Fruit fly (Drosophila melanogaster) whole organism, embryonic: Measurements from ENCODE around the gene unc79.

Experiments
- Ada2b ChIP-seq: fragments of 200-800 bp; sonication (Bioruptor generic); IDR thresholded peaks from 2 replicates; pipeline ENCODE4 v1.3.6; 2022; ENCODE audit warnings: missing biosample characterization, missing genetic modification characterization
- B-H2 ChIP-seq: fragments of 200-800 bp; sonication (Bioruptor generic); optimal IDR thresholded peaks from 2 replicates; lab custom pipeline; 2018; ENCODE audit warnings: missing biosample characterization, mild to moderate bottlenecking, missing genetic modification characterization
- Blimp-1 ChIP-seq: fragments of 200-800 bp; sonication (Bioruptor generic); optimal IDR thresholded peaks from 3 replicates; lab custom pipeline; 2018; ENCODE audit warnings: missing biosample characterization, missing genetic modification characterization, mild to moderate bottlenecking, moderate library complexity, missing genetic modification reagents
- CG10209 ChIP-seq: fragments of 200-800 bp; sonication (Bioruptor generic); optimal IDR thresholded peaks from 3 replicates; lab custom pipeline; 2017; ENCODE audit warnings: missing biosample characterization, mild to moderate bottlenecking, missing genetic modification characterization, missing genetic modification reagents
- CG11504 ChIP-seq: fragments of 200-800 bp; sonication (Bioruptor generic); optimal IDR thresholded peaks from 3 replicates; lab custom pipeline; 2019; ENCODE audit warnings: missing biosample characterization, mild to moderate bottlenecking, missing genetic modification characterization, moderate library complexity
- CG11695 ChIP-seq: fragments of 200-800 bp; sonication (Bioruptor generic); IDR thresholded peaks from 3 replicates; pipeline ENCODE4 v1.3.6; 2022; ENCODE audit warnings: missing biosample characterization, missing genetic modification characterization
- CG13424 ChIP-seq: fragments of 200-800 bp; sonication (Bioruptor generic); optimal IDR thresholded peaks from 2 replicates; lab custom pipeline; 2019; ENCODE audit warnings: missing biosample characterization, mild to moderate bottlenecking, missing genetic modification characterization, moderate library complexity
- CG16815 ChIP-seq: fragments of 200-800 bp; sonication (Bioruptor generic); optimal IDR thresholded peaks from 3 replicates; lab custom pipeline; 2017; ENCODE audit warnings: missing biosample characterization, mild to moderate bottlenecking, missing genetic modification characterization
- CG16863 ChIP-seq: fragments of 200-800 bp; sonication (Bioruptor generic); optimal IDR thresholded peaks from 3 replicates; lab custom pipeline; 2016; ENCODE audit warnings: missing biosample characterization, missing genetic modification characterization
- CG17612 ChIP-seq: fragments of 200-800 bp; sonication (Bioruptor generic); IDR thresholded peaks from 2 replicates; pipeline ENCODE4 v1.3.6; 2022; ENCODE audit warnings: missing biosample characterization, missing genetic modification characterization
- CG2712 ChIP-seq: fragments of 200-800 bp; optimal IDR thresholded peaks from 3 replicates; lab custom pipeline; 2019; ENCODE audit warnings: missing biosample characterization, mild to moderate bottlenecking, missing genetic modification characterization, moderate library complexity
- CG30020 ChIP-seq: fragments of 200-800 bp; optimal IDR thresholded peaks from 2 replicates; lab custom pipeline; 2019; ENCODE audit warnings: missing biosample characterization, mild to moderate bottlenecking, missing genetic modification characterization, moderate library complexity
- CG5180 ChIP-seq: fragments of 200-800 bp; sonication (Bioruptor generic); optimal IDR thresholded peaks from 3 replicates; lab custom pipeline; 2017; ENCODE audit warnings: missing biosample characterization, missing genetic modification characterization, mild to moderate bottlenecking, moderate library complexity, missing genetic modification reagents
- CG7839 ChIP-seq: fragments of 200-800 bp; sonication (Bioruptor generic); optimal IDR thresholded peaks from 3 replicates; lab custom pipeline; 2018; ENCODE audit warnings: missing biosample characterization, mild to moderate bottlenecking, missing genetic modification characterization, moderate library complexity
- CG8290 ChIP-seq, 3 experiments: fragments of 200-800 bp; sonication (Bioruptor generic); optimal IDR thresholded peaks; 2 replicates each; lab custom pipeline; 2016 to 2019; ENCODE audit warnings: missing biosample characterization in 3 of 3, missing genetic modification characterization in 3 of 3, mild to moderate bottlenecking in 2 of 3, moderate library complexity in 1 of 3
- CG8388 ChIP-seq: fragments of 200-800 bp; sonication (Bioruptor generic); optimal IDR thresholded peaks from 2 replicates; lab custom pipeline; 2019; ENCODE audit warnings: missing biosample characterization, mild to moderate bottlenecking, missing genetic modification characterization, moderate library complexity
- CG8924 ChIP-seq: fragments of 200-800 bp; optimal IDR thresholded peaks from 3 replicates; lab custom pipeline; 2019; ENCODE audit warnings: missing biosample characterization, mild to moderate bottlenecking, missing genetic modification characterization, moderate library complexity
- CG9215 ChIP-seq: fragments of 200-800 bp; sonication (Bioruptor generic); IDR thresholded peaks from 2 replicates; pipeline ENCODE4 v1.3.6; 2022; ENCODE audit warnings: missing biosample characterization, missing genetic modification characterization
- CoRest ChIP-seq: fragments of 200-800 bp; sonication (Bioruptor generic); optimal IDR thresholded peaks from 3 replicates; lab custom pipeline; 2018; ENCODE audit warnings: missing biosample characterization, mild to moderate bottlenecking, missing genetic modification characterization, moderate library complexity
- Deaf1 ChIP-seq: fragments of 200-800 bp; optimal IDR thresholded peaks from 3 replicates; lab custom pipeline; 2019; ENCODE audit warnings: missing biosample characterization, mild to moderate bottlenecking, missing genetic modification characterization, moderate library complexity
- Dfd ChIP-seq, 2 experiments: fragments of >200 bp; optimal IDR thresholded peaks; 2 replicates each; lab custom pipeline; 2017; ENCODE audit warnings: missing biosample characterization in 2 of 2, missing genetic modification characterization in 2 of 2
- Ets65A ChIP-seq: fragments of 200-800 bp; sonication (Bioruptor generic); peaks from one replicate; lab custom pipeline; 2016; ENCODE audit warnings: missing biosample characterization, missing genetic modification characterization
- Fer1 ChIP-seq: fragments of 200-800 bp; sonication (Bioruptor generic); optimal IDR thresholded peaks from 2 replicates; lab custom pipeline; 2017; ENCODE audit warnings: missing biosample characterization, mild to moderate bottlenecking, missing genetic modification characterization
- H15 ChIP-seq: fragments of 200-800 bp; sonication (Bioruptor generic); IDR thresholded peaks from 3 replicates; pipeline ENCODE4 v1.3.6; 2022; ENCODE audit warnings: missing biosample characterization, missing genetic modification characterization
- HLH3B ChIP-seq: fragments of 200-800 bp; sonication (Bioruptor generic); IDR thresholded peaks from 2 replicates; pipeline ENCODE4 v1.3.6; 2022; ENCODE audit warnings: missing biosample characterization, missing genetic modification characterization
- Oli ChIP-seq: fragments of 200-800 bp; sonication (Bioruptor generic); optimal IDR thresholded peaks from 2 replicates; lab custom pipeline; 2018; ENCODE audit warnings: missing biosample characterization, mild to moderate bottlenecking, missing genetic modification characterization, moderate library complexity
- Optix ChIP-seq: fragments of 200-800 bp; sonication (Bioruptor generic); IDR thresholded peaks from 3 replicates; pipeline ENCODE4 v1.3.6; 2022; ENCODE audit warnings: missing biosample characterization, missing genetic modification characterization
- PHDP ChIP-seq: fragments of 200-800 bp; sonication (Bioruptor generic); optimal IDR thresholded peaks from 3 replicates; lab custom pipeline; 2018; ENCODE audit warnings: missing biosample characterization, mild to moderate bottlenecking, missing genetic modification characterization, moderate library complexity
- Sox102F ChIP-seq: fragments of 200-800 bp; sonication (Bioruptor generic); optimal IDR thresholded peaks from 2 replicates; lab custom pipeline; 2018; ENCODE audit warnings: missing biosample characterization, mild to moderate bottlenecking, missing genetic modification characterization, moderate library complexity
- Usf ChIP-seq: fragments of 200-800 bp; sonication (Bioruptor generic); optimal IDR thresholded peaks from 2 replicates; lab custom pipeline; 2017; ENCODE audit warnings: missing genotype, missing biosample characterization, missing genetic modification characterization
- bsh ChIP-seq, 2 experiments: fragments of 200-800 bp; sonication (Bioruptor generic); optimal IDR thresholded peaks; 2 replicates each; lab custom pipeline; 2017 to 2018; ENCODE audit warnings: mild to moderate bottlenecking in 2 of 2, missing biosample characterization in 2 of 2, missing genetic modification characterization in 2 of 2, moderate library complexity in 1 of 2
- crc ChIP-seq: fragments of 200-800 bp; sonication (Bioruptor generic); optimal IDR thresholded peaks from 2 replicates; lab custom pipeline; 2016; ENCODE audit warnings: missing biosample characterization, missing genetic modification characterization
- dmrt99B ChIP-seq: fragments of 200-800 bp; sonication (Bioruptor generic); optimal IDR thresholded peaks from 2 replicates; lab custom pipeline; 2018; ENCODE audit warnings: missing biosample characterization, mild to moderate bottlenecking, missing genetic modification characterization, moderate library complexity
- eve ChIP-seq, 2 experiments: fragments of >200 bp; optimal IDR thresholded peaks; 2 replicates each; lab custom pipeline; 2017; ENCODE audit warnings: missing biosample characterization in 2 of 2, missing genetic modification characterization in 2 of 2
- fd3F ChIP-seq: fragments of 200-800 bp; sonication (Bioruptor generic); optimal IDR thresholded peaks from 2 replicates; lab custom pipeline; 2018; ENCODE audit warnings: missing biosample characterization, mild to moderate bottlenecking, missing genetic modification characterization, moderate library complexity
- fd96Cb ChIP-seq: fragments of 200-800 bp; sonication (Bioruptor generic); optimal IDR thresholded peaks from 2 replicates; lab custom pipeline; 2018; ENCODE audit warnings: missing biosample characterization, mild to moderate bottlenecking, missing genetic modification characterization, moderate library complexity
- gcm2 ChIP-seq: fragments of 200-800 bp; sonication (Bioruptor generic); optimal IDR thresholded peaks from 2 replicates; lab custom pipeline; 2016; ENCODE audit warnings: missing biosample characterization, missing genetic modification characterization
- gem ChIP-seq: fragments of 200-800 bp; sonication (Bioruptor generic); optimal IDR thresholded peaks from 2 replicates; lab custom pipeline; 2019; ENCODE audit warnings: missing biosample characterization, mild to moderate bottlenecking, missing genetic modification characterization, moderate library complexity
- hbn ChIP-seq: fragments of 200-800 bp; sonication (Bioruptor generic); IDR thresholded peaks from 2 replicates; pipeline ENCODE4 v1.3.6; 2022; ENCODE audit warnings: missing biosample characterization, missing genetic modification characterization; ENCODE audit not compliant: partially characterized antibody
- hkb ChIP-seq, 2 experiments: fragments of 200-800 bp in 1 of 2; fragments of >200 bp in 1 of 2; sonication (Bioruptor generic) in 1 of 2; IDR thresholded peaks in 1 of 2; optimal IDR thresholded peaks in 1 of 2; 2 replicates each; pipeline versions ENCODE4 v1.3.6 to Lab custom; 2017 to 2022; ENCODE audit warnings: missing biosample characterization in 1 of 2, missing genetic modification characterization in 1 of 2
- oc ChIP-seq: fragments of 200-800 bp; sonication (Bioruptor generic); optimal IDR thresholded peaks from 2 replicates; lab custom pipeline; 2018; ENCODE audit warnings: missing biosample characterization, mild to moderate bottlenecking, missing genetic modification characterization, moderate library complexity
- onecut ChIP-seq: fragments of 200-800 bp; sonication (Bioruptor generic); IDR thresholded peaks from 2 replicates; pipeline ENCODE4 v1.3.6; 2022; ENCODE audit warnings: missing biosample characterization, missing genetic modification characterization
- peb ChIP-seq: fragments of 200-800 bp; sonication (Bioruptor generic); IDR thresholded peaks from 2 replicates; pipeline ENCODE4 v1.3.6; 2022; ENCODE audit warnings: missing biosample characterization, missing genetic modification characterization
- phol ChIP-seq: fragments of 200-800 bp; sonication (Bioruptor generic); optimal IDR thresholded peaks from 3 replicates; lab custom pipeline; 2018; ENCODE audit warnings: missing biosample characterization, mild to moderate bottlenecking, missing genetic modification characterization, moderate library complexity
- pros ChIP-seq: fragments of 200-800 bp; sonication (Bioruptor generic); optimal IDR thresholded peaks from 3 replicates; lab custom pipeline; 2019; ENCODE audit warnings: missing biosample characterization, mild to moderate bottlenecking, missing genetic modification characterization, moderate library complexity
- run ChIP-seq: fragments of 200-800 bp; sonication (Bioruptor generic); optimal IDR thresholded peaks from 3 replicates; lab custom pipeline; 2018; ENCODE audit warnings: missing biosample characterization, mild to moderate bottlenecking, missing genetic modification characterization
- scrt ChIP-seq: fragments of 200-800 bp; sonication (Bioruptor generic); optimal IDR thresholded peaks from 2 replicates; lab custom pipeline; 2018; ENCODE audit warnings: missing biosample characterization, mild to moderate bottlenecking, missing genetic modification characterization, moderate library complexity
- slp2 ChIP-seq: fragments of 200-800 bp; sonication (Bioruptor generic); optimal IDR thresholded peaks from 2 replicates; lab custom pipeline; 2016; ENCODE audit warnings: missing biosample characterization, missing genetic modification characterization
- z ChIP-seq: fragments of 200-800 bp; sonication (Bioruptor generic); IDR thresholded peaks from 3 replicates; pipeline ENCODE4 v1.3.6; 2022; ENCODE audit warnings: missing biosample characterization, missing genetic modification characterization
- zfh1 ChIP-seq: fragments of 200-800 bp; sonication (Bioruptor generic); IDR thresholded peaks from 3 replicates; pipeline ENCODE4 v1.3.6; 2022; ENCODE audit warnings: missing biosample characterization, missing genetic modification characterization

Gene unc79

DNA sequence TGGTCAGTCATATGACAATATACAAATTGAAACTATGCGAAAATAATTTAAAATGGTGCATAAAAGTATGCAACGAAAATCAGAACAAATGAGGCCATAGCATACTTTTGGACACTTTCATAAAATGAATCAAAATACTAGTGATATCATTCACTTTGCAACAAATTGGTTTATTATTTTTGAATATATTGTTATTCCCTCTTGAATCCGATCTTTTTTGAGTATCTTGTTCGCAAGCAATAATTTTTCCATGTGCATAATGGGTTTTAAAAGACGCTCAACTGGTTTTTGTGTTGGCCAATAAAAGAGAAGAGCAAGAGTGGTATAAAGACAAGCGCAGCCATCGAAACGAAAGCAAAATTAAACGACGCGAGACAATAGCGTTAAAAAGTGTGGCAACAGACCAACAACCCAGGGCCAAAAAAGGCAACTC lies 58.2 kb downstream of the unc79 start (continued):
- TF ChIP-seq CoRest (tag; lab: Kevin White, UChicago) = peak; percentile 48
- 0 out of 3 replicates have a peak, but pooled peaks have one; percentile 23 for TF ChIP-seq CG11695 (GFP tag; lab: Robert Waterston, UW)
- no peak for TF ChIP-seq gcm2
- TF ChIP-seq hbn = no peak
- TF ChIP-seq CG30020 (tag; lab: Kevin White, UChicago) = no peak
- TF ChIP-seq CG13424 = peak; percentile 63
- TF ChIP-seq hkb (optimal IDR thresholded peaks at IDR 0.05; lab: Kevin White, UChicago) = no peak
- TF ChIP-seq hkb (GFP tag; IDR thresholded peaks at IDR 0.05; lab: Robert Waterston, UW) = peak; percentile 40; the same call in 1 of the 2 replicates
- peak; percentile 14 for TF ChIP-seq CG2712 (tag; lab: Kevin White, UChicago)
- no peak for TF ChIP-seq Dfd (GFP tag; optimal IDR thresholded peaks at IDR 0.05; lab: Kevin White, UChicago)
- TF ChIP-seq phol (tag; lab: Kevin White, UChicago) = no peak
- TF ChIP-seq crc (GFP tag; lab: Kevin White, UChicago) = no peak
- TF ChIP-seq B-H2 (GFP tag; lab: Kevin White, UChicago) = no peak
- TF ChIP-seq CG7839 = peak; percentile 3
- TF ChIP-seq fd3F (GFP tag; lab: Kevin White, UChicago) = peak; percentile 22
- peak; percentile 16 for TF ChIP-seq Blimp-1
- peak; percentile 98 for TF ChIP-seq CG17612 (GFP tag; lab: Robert Waterston, UW)
- peak; percentile 98 for TF ChIP-seq CG8290 (GFP tag; optimal IDR thresholded peaks at IDR 0.05; lab: Kevin White, UChicago)
- TF ChIP-seq CG8290 (tag; optimal IDR thresholded peaks at IDR 0.05; lab: Kevin White, UChicago) = peak; percentile 76 to 100
- TF ChIP-seq CG5180 (GFP tag; lab: Kevin White, UChicago) = peak; percentile 27
- peak in 1 of 2 experiments; percentile 30 for TF ChIP-seq eve (GFP tag; optimal IDR thresholded peaks at IDR 0.05; lab: Kevin White, UChicago)
- TF ChIP-seq dmrt99B (tag; lab: Kevin White, UChicago) = peak; percentile 63
- peak; percentile 31 for TF ChIP-seq CG8924
- TF ChIP-seq CG9215 (GFP tag; lab: Robert Waterston, UW) = no peak
- peak; percentile 68 for TF ChIP-seq CG11504
- TF ChIP-seq PHDP = peak; percentile 26
- TF ChIP-seq scrt (GFP tag; lab: Kevin White, UChicago) = peak; percentile 14
- TF ChIP-seq Optix (GFP tag; lab: Robert Waterston, UW) = no peak
- peak; percentile 1 for TF ChIP-seq Deaf1
- TF ChIP-seq pros (GFP tag; lab: Kevin White, UChicago) = peak; percentile 12
- TF ChIP-seq bsh (GFP tag; optimal IDR thresholded peaks at IDR 0.05; lab: Kevin White, UChicago) = peak in 1 of 2 experiments; percentile 83
- TF ChIP-seq Oli (tag; lab: Kevin White, UChicago) = peak; percentile 44
- peak; percentile 54 for TF ChIP-seq gem (tag; lab: Kevin White, UChicago)
- peak; percentile 6 for TF ChIP-seq CG10209
- TF ChIP-seq Fer1 (GFP tag; lab: Kevin White, UChicago) = peak; percentile 19
- no peak for TF ChIP-seq CG16815
- TF ChIP-seq peb (GFP tag; lab: Robert Waterston, UW) = no peak

DNA sequence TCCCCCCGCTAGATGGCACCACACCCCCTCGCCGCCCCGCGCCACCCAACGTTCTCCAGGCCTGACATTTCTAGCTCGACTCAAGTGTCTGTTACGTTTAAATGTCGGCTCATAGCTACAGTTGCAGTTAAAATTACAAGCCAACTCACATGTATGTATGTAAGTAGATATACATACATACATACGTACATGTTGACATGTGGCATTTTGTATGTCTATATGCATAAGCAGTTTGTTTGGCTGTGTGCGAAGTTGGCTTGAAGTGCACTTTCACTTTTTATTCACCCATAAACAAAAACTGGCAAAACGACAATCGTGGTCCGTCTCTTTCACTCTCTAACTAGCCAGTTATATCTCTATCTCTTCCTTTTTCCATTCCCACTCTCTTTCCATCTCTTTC lies 63.1 kb downstream of the unc79 start:
- TF ChIP-seq zfh1 (GFP tag; lab: Robert Waterston, UW) = 0 out of 3 replicates have a peak, but pooled peaks have one; percentile 30
- peak; percentile 56 for TF ChIP-seq oc (tag; lab: Kevin White, UChicago)
- TF ChIP-seq run (tag; lab: Kevin White, UChicago) = no peak
- TF ChIP-seq CG8388 (GFP tag; lab: Kevin White, UChicago) = peak; percentile 19
- TF ChIP-seq onecut (GFP tag; lab: Robert Waterston, UW) = 0 out of 2 replicates have a peak, but pooled peaks have one; percentile 20
- peak; percentile 37 for TF ChIP-seq CG5180 (GFP tag; lab: Kevin White, UChicago)
- no peak for TF ChIP-seq H15 (GFP tag; lab: Robert Waterston, UW)
- no peak for TF ChIP-seq Ada2b
- TF ChIP-seq z = no peak
- TF ChIP-seq CG16863 = peak; percentile 8
- peak; percentile 37; the same call in 1 of the 2 replicates for TF ChIP-seq HLH3B (GFP tag; lab: Robert Waterston, UW)
- TF ChIP-seq Ets65A (GFP tag; lab: Kevin White, UChicago) = no peak
- TF ChIP-seq slp2 = no peak
- no peak for TF ChIP-seq fd96Cb
- TF ChIP-seq Sox102F (GFP tag; lab: Kevin White, UChicago) = peak; percentile 41
- no peak for TF ChIP-seq Usf (GFP tag; lab: Kevin White, UChicago)
